Fruit fly (Drosophila melanogaster) whole organism, embryonic: ENCODE measurements around the gene Sdhaf3.
A peak's percentile ranks its signal among the peaks of the same experiment; 100 is the strongest.

ENCODE experiments used
- Adf1 ChIP-seq: fragments of 200-800 bp; sonication (Bioruptor generic); IDR thresholded peaks from 2 replicates; pipeline ENCODE4 v1.3.6; 2022; ENCODE audit warnings: missing biosample characterization, missing genetic modification characterization
- Atf-2 ChIP-seq: fragments of 200-800 bp; sonication (Bioruptor generic); optimal IDR thresholded peaks from 2 replicates; lab custom pipeline; 2016; ENCODE audit warnings: missing biosample characterization, missing genetic modification characterization
- Atf6 ChIP-seq: fragments of 200-800 bp; sonication (Bioruptor generic); IDR thresholded peaks from 2 replicates; pipeline ENCODE4 v1.3.6; 2022; ENCODE audit warnings: missing biosample characterization, missing genetic modification characterization
- C15 ChIP-seq: fragments of 200-800 bp; sonication (Bioruptor generic); IDR thresholded peaks from 3 replicates; pipeline ENCODE4 v1.3.6; 2022; ENCODE audit warnings: missing biosample characterization, missing genetic modification characterization
- CG14441 ChIP-seq: fragments of 200-800 bp; sonication (Bioruptor generic); IDR thresholded peaks from 2 replicates; pipeline ENCODE4 v1.3.6; 2022; ENCODE audit warnings: missing biosample characterization, missing genetic modification characterization
- CG17186 ChIP-seq: fragments of 200-800 bp; sonication (Bioruptor generic); optimal IDR thresholded peaks from 3 replicates; lab custom pipeline; 2017; ENCODE audit warnings: missing biosample characterization, missing genetic modification reagents, missing genetic modification characterization
- CG18599 ChIP-seq: fragments of 200-800 bp; sonication (Bioruptor generic); optimal IDR thresholded peaks from 3 replicates; lab custom pipeline; 2017; ENCODE audit warnings: missing biosample characterization, missing genetic modification characterization, mild to moderate bottlenecking, moderate library complexity, missing genetic modification reagents
- CG31224 ChIP-seq: fragments of 200-800 bp; sonication (Bioruptor generic); IDR thresholded peaks from 2 replicates; pipeline ENCODE4 v1.3.6; 2022; ENCODE audit warnings: missing biosample characterization, missing genetic modification characterization
- CG31388 ChIP-seq: fragments of 200-800 bp; sonication (Bioruptor generic); optimal IDR thresholded peaks from 2 replicates; lab custom pipeline; 2016; ENCODE audit warnings: missing biosample characterization, missing genetic modification characterization
- CG32767 ChIP-seq: fragments of 200-800 bp; sonication (Bioruptor generic); IDR thresholded peaks from 2 replicates; pipeline ENCODE4 v1.3.6; 2022; ENCODE audit warnings: missing biosample characterization, missing genetic modification characterization
- CG34422 ChIP-seq: fragments of 200-800 bp; sonication (Bioruptor generic); IDR thresholded peaks from 3 replicates; pipeline ENCODE4 v1.3.6; 2022; ENCODE audit warnings: missing biosample characterization, missing genetic modification characterization
- CG5180 ChIP-seq: fragments of 200-800 bp; sonication (Bioruptor generic); optimal IDR thresholded peaks from 3 replicates; lab custom pipeline; 2017; ENCODE audit warnings: missing biosample characterization, missing genetic modification characterization, mild to moderate bottlenecking, moderate library complexity, missing genetic modification reagents
- CG6683 ChIP-seq: fragments of 200-800 bp; sonication (Bioruptor generic); optimal IDR thresholded peaks from 2 replicates; lab custom pipeline; 2017; ENCODE audit warnings: missing biosample characterization, mild to moderate bottlenecking, missing genetic modification characterization, missing genetic modification reagents
- CG7786 ChIP-seq: fragments of 200-800 bp; sonication (Bioruptor generic); optimal IDR thresholded peaks from 2 replicates; lab custom pipeline; 2016; ENCODE audit warnings: missing biosample characterization, missing genetic modification characterization
- CG8388 ChIP-seq: fragments of 200-800 bp; sonication (Bioruptor generic); optimal IDR thresholded peaks from 2 replicates; lab custom pipeline; 2019; ENCODE audit warnings: missing biosample characterization, mild to moderate bottlenecking, missing genetic modification characterization, moderate library complexity
- CG8924 ChIP-seq: fragments of 200-800 bp; optimal IDR thresholded peaks from 3 replicates; lab custom pipeline; 2019; ENCODE audit warnings: missing biosample characterization, mild to moderate bottlenecking, missing genetic modification characterization, moderate library complexity
- CG9437 ChIP-seq: fragments of 200-800 bp; sonication (Bioruptor generic); optimal IDR thresholded peaks from 2 replicates; lab custom pipeline; 2018; ENCODE audit warnings: missing biosample characterization, mild to moderate bottlenecking, missing genetic modification characterization
- CHES-1-like ChIP-seq: fragments of 200-800 bp; sonication (Bioruptor generic); optimal IDR thresholded peaks from 2 replicates; lab custom pipeline; 2016; ENCODE audit warnings: missing biosample characterization, missing genetic modification characterization
- CkIIα-i1 ChIP-seq: fragments of 200-800 bp; sonication (Bioruptor generic); IDR thresholded peaks from 2 replicates; pipeline ENCODE4 v1.3.6; 2022; ENCODE audit warnings: missing biosample characterization, missing genetic modification characterization
- Dad ChIP-seq: fragments of 200-800 bp; sonication (Bioruptor generic); optimal IDR thresholded peaks from 3 replicates; lab custom pipeline; 2016; ENCODE audit warnings: missing biosample characterization, missing genetic modification characterization
- Dfd ChIP-seq, 2 experiments: fragments of >200 bp; optimal IDR thresholded peaks; 2 replicates each; lab custom pipeline; 2017; ENCODE audit warnings: missing biosample characterization in 2 of 2, missing genetic modification characterization in 2 of 2
- Ets97D ChIP-seq: fragments of 200-800 bp; sonication (Bioruptor generic); optimal IDR thresholded peaks from 3 replicates; lab custom pipeline; 2016; ENCODE audit warnings: missing biosample characterization, missing genetic modification characterization
- GATAe ChIP-seq: fragments of 200-800 bp; sonication (Bioruptor generic); conservative IDR thresholded peaks from 2 replicates; pipeline ENCODE4 v1.3.6; 2022; ENCODE audit warnings: missing biosample characterization, missing genetic modification characterization
- HLH54F ChIP-seq: fragments of 200-800 bp; sonication (Bioruptor generic); optimal IDR thresholded peaks from 3 replicates; lab custom pipeline; 2016; ENCODE audit warnings: missing biosample characterization, missing genetic modification characterization
- HmgZ ChIP-seq: fragments of 200-800 bp; sonication (Bioruptor generic); optimal IDR thresholded peaks from 2 replicates; lab custom pipeline; 2018; ENCODE audit warnings: missing biosample characterization, mild to moderate bottlenecking, missing genetic modification characterization
- Lhr ChIP-seq: fragments of 200-800 bp; sonication (Bioruptor generic); optimal IDR thresholded peaks from 3 replicates; lab custom pipeline; 2017; ENCODE audit warnings: mild to moderate bottlenecking, missing biosample characterization, missing genetic modification reagents, missing genetic modification characterization
- Scr ChIP-seq: fragments of 200-800 bp; sonication (Bioruptor generic); IDR thresholded peaks from 2 replicates; pipeline ENCODE4 v1.3.6; 2022; ENCODE audit warnings: missing biosample characterization, missing genetic modification characterization; ENCODE audit not compliant: partially characterized antibody
- Sry-δ ChIP-seq: fragments of 200-800 bp; sonication (Bioruptor generic); optimal IDR thresholded peaks from 2 replicates; lab custom pipeline; 2016; ENCODE audit warnings: missing biosample characterization, missing genetic modification characterization
- YL-1 ChIP-seq: fragments of 200-800 bp; sonication (Bioruptor generic); optimal IDR thresholded peaks from 3 replicates; lab custom pipeline; 2017; ENCODE audit warnings: missing biosample characterization, mild to moderate bottlenecking, missing genetic modification characterization
- al ChIP-seq: fragments of 200-800 bp; sonication (Bioruptor generic); IDR thresholded peaks from 2 replicates; pipeline ENCODE4 v1.3.6; 2022; ENCODE audit warnings: missing biosample characterization, missing genetic modification characterization
- amos ChIP-seq: fragments of 200-800 bp; sonication (Bioruptor generic); IDR thresholded peaks from 2 replicates; pipeline ENCODE4 v1.3.6; 2022; ENCODE audit warnings: missing biosample characterization, missing genetic modification characterization; ENCODE audit not compliant: partially characterized antibody
- ash1 ChIP-seq: fragments of 200-800 bp; sonication (Bioruptor generic); optimal IDR thresholded peaks from 2 replicates; lab custom pipeline; 2018; ENCODE audit warnings: missing biosample characterization, mild to moderate bottlenecking, missing genetic modification characterization
- cas ChIP-seq: fragments of 200-800 bp; sonication (Bioruptor generic); IDR thresholded peaks from 2 replicates; pipeline ENCODE4 v1.3.6; 2022; ENCODE audit warnings: missing biosample characterization, missing genetic modification characterization
- chif ChIP-seq, 2 experiments: fragments of 200-800 bp; sonication (Bioruptor generic); optimal IDR thresholded peaks; 3 replicates each; lab custom pipeline; 2016; ENCODE audit warnings: missing biosample characterization in 2 of 2, missing genetic modification characterization in 2 of 2
- eyg ChIP-seq: fragments of 200-800 bp; sonication (Bioruptor generic); optimal IDR thresholded peaks from 3 replicates; lab custom pipeline; 2016; ENCODE audit warnings: missing biosample characterization, missing genetic modification characterization
- fu2 ChIP-seq: fragments of 200-800 bp; sonication (Bioruptor generic); optimal IDR thresholded peaks from 2 replicates; lab custom pipeline; 2016; ENCODE audit warnings: missing biosample characterization, missing genetic modification characterization
- gcm ChIP-seq: fragments of 200-800 bp; sonication (Bioruptor generic); optimal IDR thresholded peaks from 2 replicates; lab custom pipeline; 2019; ENCODE audit warnings: missing biosample characterization, mild to moderate bottlenecking, missing genetic modification characterization, moderate library complexity
- gsb ChIP-seq: fragments of 200-800 bp; sonication (Bioruptor generic); IDR thresholded peaks from 2 replicates; pipeline ENCODE4 v1.3.6; 2022; ENCODE audit warnings: missing biosample characterization, missing genetic modification characterization
- gt ChIP-seq: fragments of 200-800 bp; sonication (Bioruptor generic); IDR thresholded peaks from 2 replicates; pipeline ENCODE4 v1.3.6; 2022; ENCODE audit warnings: missing biosample characterization, missing genetic modification characterization
- lola ChIP-seq, 3 experiments: fragments of >200 bp in 2 of 3; fragments of 200-800 bp in 1 of 3; sonication (Bioruptor generic) in 1 of 3; optimal IDR thresholded peaks; 2 replicates each; lab custom pipeline; 2017 to 2019; ENCODE audit warnings: missing biosample characterization in 3 of 3, missing genetic modification characterization in 3 of 3, mild to moderate bottlenecking in 1 of 3, moderate library complexity in 1 of 3
- p53 ChIP-seq: fragments of 200-800 bp; sonication (Bioruptor generic); optimal IDR thresholded peaks from 2 replicates; lab custom pipeline; 2016; ENCODE audit warnings: missing biosample characterization, missing genetic modification characterization
- pum ChIP-seq: fragments of 200-800 bp; sonication (Bioruptor generic); optimal IDR thresholded peaks from 2 replicates; lab custom pipeline; 2016; ENCODE audit warnings: missing biosample characterization, missing genetic modification characterization
- repo ChIP-seq: fragments of 200-800 bp; sonication (Bioruptor generic); optimal IDR thresholded peaks from 2 replicates; lab custom pipeline; 2016; ENCODE audit warnings: missing biosample characterization, missing genetic modification characterization
- rib ChIP-seq: fragments of 200-800 bp; sonication (Bioruptor generic); IDR thresholded peaks from 2 replicates; pipeline ENCODE4 v1.3.6; 2022; ENCODE audit warnings: missing biosample characterization, missing genetic modification characterization
- sisA ChIP-seq: fragments of 200-800 bp; sonication (Bioruptor generic); IDR thresholded peaks from 2 replicates; pipeline ENCODE4 v1.3.6; 2022; ENCODE audit warnings: missing biosample characterization, missing genetic modification characterization
- so ChIP-seq: fragments of 200-800 bp; sonication (Bioruptor generic); IDR thresholded peaks from 3 replicates; pipeline ENCODE4 v1.3.6; 2022; ENCODE audit warnings: missing biosample characterization, missing genetic modification characterization
- tin ChIP-seq: fragments of 200-800 bp; sonication (Bioruptor generic); optimal IDR thresholded peaks from 3 replicates; lab custom pipeline; 2016; ENCODE audit warnings: missing biosample characterization, missing genetic modification characterization
- twi ChIP-seq: fragments of 200-800 bp; optimal IDR thresholded peaks from 2 replicates; lab custom pipeline; 2019; ENCODE audit warnings: missing biosample characterization, mild to moderate bottlenecking, missing genetic modification characterization, moderate library complexity
- zf30C ChIP-seq: fragments of 200-800 bp; sonication (Bioruptor generic); optimal IDR thresholded peaks from 3 replicates; lab custom pipeline; 2018; ENCODE audit warnings: missing biosample characterization, mild to moderate bottlenecking, missing genetic modification characterization

Gene Sdhaf3

DNA sequence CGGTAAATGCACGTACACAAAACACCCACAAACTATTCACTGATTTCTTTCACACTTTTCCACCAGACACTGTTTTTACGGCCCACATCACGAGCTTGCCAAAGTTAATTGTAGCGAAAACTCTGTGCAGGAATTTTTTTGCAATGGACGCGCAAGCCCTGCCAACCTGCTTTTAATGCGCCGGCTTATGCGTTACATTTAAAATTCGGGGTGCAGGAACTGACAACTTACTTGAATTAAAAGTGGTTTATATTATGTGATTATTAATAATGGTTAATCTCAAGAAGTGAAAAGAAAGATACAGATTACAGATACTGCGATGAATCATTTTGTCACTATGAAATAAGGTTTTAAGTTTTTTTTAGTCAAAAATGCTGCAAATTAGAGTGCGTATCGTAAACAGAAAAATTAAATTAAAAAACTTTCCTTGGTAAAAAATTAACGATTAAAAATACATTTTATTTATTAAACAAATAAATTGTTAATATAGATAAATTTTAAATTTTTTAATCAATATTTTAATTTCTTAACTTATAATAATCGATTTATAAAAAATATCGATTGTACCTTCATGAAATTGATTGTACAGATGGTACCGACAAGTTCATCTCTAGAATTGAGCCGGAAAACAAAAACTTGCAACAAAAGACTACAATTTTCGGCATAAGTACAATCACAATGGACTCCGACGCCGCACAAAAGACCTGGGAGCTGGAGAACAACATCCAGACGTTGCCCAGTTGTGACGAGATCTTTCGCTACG is 12.6 kb downstream of the Sdhaf3 start, which contains the start of the genes CG42232 and CSN5 (continued):
- TF ChIP-seq CG7786 (GFP tag; lab: Kevin White, UChicago) (peak; percentile 9), CG17186 (GFP tag; lab: Kevin White, UChicago) (peak; percentile 58), CG8924 (peak; percentile 67), HmgZ (tag; lab: Kevin White, UChicago) (peak; percentile 25), CG9437 (peak; percentile 59), CG31224 (GFP tag; lab: Robert Waterston, UW) (no peak), tin (GFP tag; lab: Kevin White, UChicago) (peak; percentile 48), HLH54F (peak; percentile 54), al (GFP tag; lab: Robert Waterston, UW) (no peak), CG32767 (GFP tag; lab: Robert Waterston, UW) (peak; percentile 36; the same call in 1 of the 2 replicates), ash1 (no peak), Adf1 (no peak), gt (GFP tag; lab: Robert Waterston, UW) (no peak), CG14441 (GFP tag; lab: Robert Waterston, UW) (peak; percentile 39; the same call in 1 of the 2 replicates), amos (GFP tag; lab: Robert Waterston, UW) (peak; percentile 51; the same call in 1 of the 2 replicates), CG5180 (no peak), Dad (GFP tag; lab: Kevin White, UChicago) (peak; percentile 1), rib (0 out of 2 replicates have a peak, but pooled peaks have one; percentile 30), gcm (GFP tag; lab: Kevin White, UChicago) (no peak), eyg (GFP tag; lab: Kevin White, UChicago) (no peak), gsb (GFP tag; lab: Robert Waterston, UW) (no peak), Lhr (GFP tag; lab: Kevin White, UChicago) (no peak), lola (GFP tag; optimal IDR thresholded peaks at IDR 0.05; lab: Kevin White, UChicago) (peak in 1 of 3 experiments; percentile 62), cas (GFP tag; lab: Robert Waterston, UW) (peak; percentile 31; the same call in 1 of the 2 replicates), so (no peak), Dfd (GFP tag; optimal IDR thresholded peaks at IDR 0.05; lab: Kevin White, UChicago) (no peak), YL-1 (GFP tag; lab: Kevin White, UChicago) (peak; percentile 23), GATAe (GFP tag; lab: Robert Waterston, UW) (no peak), Sry-δ (peak; percentile 66), Scr (GFP tag; lab: Robert Waterston, UW) (peak; percentile 64), CkIIα-i1 (GFP tag; lab: Robert Waterston, UW) (no peak), p53 (peak; percentile 49), CHES-1-like (GFP tag; lab: Kevin White, UChicago) (peak; percentile 26), Atf-2 (GFP tag; lab: Kevin White, UChicago) (peak; percentile 22), chif (GFP tag; optimal IDR thresholded peaks at IDR 0.05; lab: Kevin White, UChicago) (peak; percentile 28 to 45), repo (peak; percentile 16), zf30C (GFP tag; lab: Kevin White, UChicago) (no peak), Ets97D (GFP tag; lab: Kevin White, UChicago) (peak; percentile 32), sisA (GFP tag; lab: Robert Waterston, UW) (peak; percentile 51; the same call in 1 of the 2 replicates), CG31388 (GFP tag; lab: Kevin White, UChicago) (peak; percentile 39), CG34422 (GFP tag; lab: Robert Waterston, UW) (peak; percentile 21; the same call in 1 of the 3 replicates), Atf6 (peak; percentile 38; the same call in 1 of the 2 replicates), CG8388 (GFP tag; lab: Kevin White, UChicago) (no peak), pum (GFP tag; lab: Kevin White, UChicago) (peak; percentile 52), fu2 (no peak), CG6683 (GFP tag; lab: Kevin White, UChicago) (no peak), C15 (GFP tag; lab: Robert Waterston, UW) (no peak), CG18599 (GFP tag; lab: Kevin White, UChicago) (peak; percentile 64), twi (tag; lab: Kevin White, UChicago) (peak; percentile 12)
